Fruit fly (Drosophila melanogaster) whole organism, embryonic: ENCODE results near the gene CG3662.

Experiments
- Aef1 ChIP-seq: fragments of 200-800 bp; sonication (Bioruptor generic); IDR thresholded peaks from 3 replicates; pipeline ENCODE4 v1.3.6; 2022; ENCODE audit warnings: missing biosample characterization, missing genetic modification characterization
- Asciz ChIP-seq: fragments of 200-800 bp; sonication (Bioruptor generic); optimal IDR thresholded peaks from 2 replicates; lab custom pipeline; 2017; ENCODE audit warnings: missing biosample characterization, mild to moderate bottlenecking, missing genetic modification characterization, missing genetic modification reagents
- Atf3 ChIP-seq: fragments of 200-800 bp; sonication (Bioruptor generic); optimal IDR thresholded peaks from 3 replicates; lab custom pipeline; 2016; ENCODE audit warnings: missing biosample characterization, missing genetic modification characterization
- Awh ChIP-seq: fragments of 200-800 bp; sonication (Bioruptor generic); IDR thresholded peaks from 2 replicates; pipeline ENCODE4, ENCODE4 v1.3.6; 2022; ENCODE audit warnings: missing biosample characterization, missing genetic modification characterization
- CG10209 ChIP-seq: fragments of 200-800 bp; sonication (Bioruptor generic); optimal IDR thresholded peaks from 3 replicates; lab custom pipeline; 2017; ENCODE audit warnings: missing biosample characterization, mild to moderate bottlenecking, missing genetic modification characterization, missing genetic modification reagents
- CG10321 ChIP-seq: fragments of 200-800 bp; sonication (Bioruptor generic); IDR thresholded peaks from 2 replicates; pipeline ENCODE4 v1.3.6; 2022; ENCODE audit warnings: missing biosample characterization, missing genetic modification characterization
- CG10979 ChIP-seq: fragments of 200-800 bp; sonication (Bioruptor generic); optimal IDR thresholded peaks from 2 replicates; lab custom pipeline; 2018; ENCODE audit warnings: missing biosample characterization, mild to moderate bottlenecking, missing genetic modification characterization, moderate library complexity
- CG11085 ChIP-seq: fragments of 200-800 bp; sonication (Bioruptor generic); IDR thresholded peaks from 2 replicates; pipeline ENCODE4 v1.3.6; 2022; ENCODE audit warnings: missing biosample characterization, missing genetic modification characterization
- CG11723 ChIP-seq: fragments of 200-800 bp; sonication (Bioruptor generic); optimal IDR thresholded peaks from 2 replicates; lab custom pipeline; 2017; ENCODE audit warnings: missing biosample characterization, mild to moderate bottlenecking, missing genetic modification characterization
- CG12104 ChIP-seq: fragments of 200-800 bp; sonication (Bioruptor generic); optimal IDR thresholded peaks from 3 replicates; lab custom pipeline; 2016; ENCODE audit warnings: missing biosample characterization, missing genetic modification characterization
- CG14710 ChIP-seq: fragments of 200-800 bp; sonication (Bioruptor generic); optimal IDR thresholded peaks from 3 replicates; lab custom pipeline; 2019; ENCODE audit warnings: missing biosample characterization, mild to moderate bottlenecking, missing genetic modification characterization, moderate library complexity
- CG14860 ChIP-seq: fragments of 200-800 bp; sonication (Bioruptor generic); IDR thresholded peaks from 3 replicates; pipeline ENCODE4 v1.3.6; 2022; ENCODE audit warnings: missing biosample characterization, missing genetic modification characterization; ENCODE audit not compliant: partially characterized antibody
- CG2678 ChIP-seq: fragments of 200-800 bp; sonication (Bioruptor generic); optimal IDR thresholded peaks from 3 replicates; lab custom pipeline; 2019; ENCODE audit warnings: missing biosample characterization, mild to moderate bottlenecking, missing genetic modification characterization, moderate library complexity
- CG30403 ChIP-seq: fragments of 200-800 bp; sonication (Bioruptor generic); optimal IDR thresholded peaks from 3 replicates; lab custom pipeline; 2016; ENCODE audit warnings: missing biosample characterization, missing genetic modification characterization
- CG3163 ChIP-seq: fragments of 200-800 bp; sonication (Bioruptor generic); optimal IDR thresholded peaks from 3 replicates; lab custom pipeline; 2016; ENCODE audit warnings: missing biosample characterization, missing genetic modification characterization
- CG34224 ChIP-seq: fragments of 200-800 bp; sonication (Bioruptor generic); IDR thresholded peaks from 3 replicates; pipeline ENCODE4 v1.3.6; 2022; ENCODE audit warnings: missing biosample characterization, missing genetic modification characterization; ENCODE audit not compliant: partially characterized antibody
- CG3726 ChIP-seq: fragments of 200-800 bp; sonication (Bioruptor generic); IDR thresholded peaks from 3 replicates; pipeline ENCODE4, ENCODE4 v1.3.6; 2022; ENCODE audit warnings: missing biosample characterization, missing genetic modification characterization
- CG3995 ChIP-seq: fragments of 200-800 bp; sonication (Bioruptor generic); optimal IDR thresholded peaks from 3 replicates; lab custom pipeline; 2016; ENCODE audit warnings: missing biosample characterization, missing genetic modification characterization
- CG4730 ChIP-seq: fragments of 200-800 bp; sonication (Bioruptor generic); IDR thresholded peaks from 2 replicates; pipeline ENCODE4 v1.3.6; 2022; ENCODE audit warnings: missing biosample characterization, missing genetic modification characterization
- CG6813 ChIP-seq: fragments of 200-800 bp; sonication (Bioruptor generic); optimal IDR thresholded peaks from 2 replicates; lab custom pipeline; 2017; ENCODE audit warnings: missing biosample characterization, missing genetic modification characterization, mild to moderate bottlenecking, moderate library complexity, missing genetic modification reagents
- CG7987 ChIP-seq: fragments of 200-800 bp; sonication (Bioruptor generic); optimal IDR thresholded peaks from 2 replicates; lab custom pipeline; 2018; ENCODE audit warnings: missing biosample characterization, mild to moderate bottlenecking, missing genetic modification characterization, moderate library complexity
- CG8359 ChIP-seq: fragments of 200-800 bp; sonication (Bioruptor generic); optimal IDR thresholded peaks from 2 replicates; lab custom pipeline; 2017; ENCODE audit warnings: missing biosample characterization, mild to moderate bottlenecking, missing genetic modification characterization, borderline replicate concordance
- CTCF ChIP-seq: fragments of 200-800 bp; sonication (Bioruptor generic); optimal IDR thresholded peaks from 2 replicates; lab custom pipeline; 2017; ENCODE audit warnings: missing biosample characterization, mild to moderate bottlenecking, missing genetic modification characterization, moderate library complexity
- E2f1 ChIP-seq: fragments of 200-800 bp; sonication (Bioruptor generic); IDR thresholded peaks from 2 replicates; pipeline ENCODE4 v1.3.6; 2022; ENCODE audit warnings: missing biosample characterization, missing genetic modification characterization
- E2f2 ChIP-seq: fragments of 200-800 bp; sonication (Bioruptor generic); IDR thresholded peaks from 2 replicates; pipeline ENCODE4 v1.3.6; 2022; ENCODE audit warnings: missing biosample characterization, missing genetic modification characterization
- H15 ChIP-seq: fragments of 200-800 bp; sonication (Bioruptor generic); IDR thresholded peaks from 3 replicates; pipeline ENCODE4 v1.3.6; 2022; ENCODE audit warnings: missing biosample characterization, missing genetic modification characterization
- Jarid2 ChIP-seq: fragments of 200-800 bp; sonication (Bioruptor generic); optimal IDR thresholded peaks from 3 replicates; lab custom pipeline; 2017; ENCODE audit warnings: mild to moderate bottlenecking, missing biosample characterization, missing genetic modification reagents, missing genetic modification characterization
- Nf-YA ChIP-seq: fragments of 200-800 bp; sonication (Bioruptor generic); IDR thresholded peaks from 2 replicates; pipeline ENCODE4 v1.3.6; 2022; ENCODE audit warnings: missing biosample characterization, missing genetic modification characterization
- Poxn ChIP-seq: fragments of 200-800 bp; sonication (Bioruptor generic); IDR thresholded peaks from 2 replicates; pipeline ENCODE4 v1.3.6; 2022; ENCODE audit warnings: missing biosample characterization, missing genetic modification characterization
- Sox102F ChIP-seq: fragments of 200-800 bp; sonication (Bioruptor generic); optimal IDR thresholded peaks from 2 replicates; lab custom pipeline; 2018; ENCODE audit warnings: missing biosample characterization, mild to moderate bottlenecking, missing genetic modification characterization, moderate library complexity
- Spps ChIP-seq: fragments of 200-800 bp; sonication (Bioruptor generic); optimal IDR thresholded peaks from 2 replicates; lab custom pipeline; 2018; ENCODE audit warnings: missing biosample characterization, mild to moderate bottlenecking, missing genetic modification characterization
- Trl ChIP-seq, 3 experiments: fragments of >200 bp in 2 of 3; fragments of 200-800 bp in 1 of 3; sonication (Bioruptor generic) in 1 of 3; optimal IDR thresholded peaks; 2 replicates in 1 of 3; 3 replicates in 2 of 3; lab custom pipeline; 2016 to 2017; ENCODE audit warnings: missing biosample characterization in 1 of 3, missing genetic modification characterization in 1 of 3
- Xrp1 ChIP-seq: fragments of 200-800 bp; sonication (Bioruptor generic); IDR thresholded peaks from 2 replicates; pipeline ENCODE4 v1.3.6; 2022; ENCODE audit warnings: missing biosample characterization, missing genetic modification characterization
- az2 ChIP-seq: fragments of 200-800 bp; sonication (Bioruptor generic); optimal IDR thresholded peaks from 3 replicates; lab custom pipeline; 2016; ENCODE audit warnings: missing biosample characterization, missing genetic modification characterization
- esg ChIP-seq: fragments of 200-800 bp; sonication (Bioruptor generic); conservative IDR thresholded peaks from 2 replicates; pipeline ENCODE4 v1.3.6; 2022; ENCODE audit warnings: missing biosample characterization, missing genetic modification characterization
- fd96Cb ChIP-seq: fragments of 200-800 bp; sonication (Bioruptor generic); optimal IDR thresholded peaks from 2 replicates; lab custom pipeline; 2018; ENCODE audit warnings: missing biosample characterization, mild to moderate bottlenecking, missing genetic modification characterization, moderate library complexity
- ham ChIP-seq: fragments of 200-800 bp; sonication (Bioruptor generic); IDR thresholded peaks from 2 replicates; pipeline ENCODE4 v1.3.6; 2022; ENCODE audit warnings: missing biosample characterization, missing genetic modification characterization
- jumu ChIP-seq: fragments of 200-800 bp; sonication (Bioruptor generic); optimal IDR thresholded peaks from 3 replicates; lab custom pipeline; 2016; ENCODE audit warnings: missing biosample characterization, missing genetic modification characterization
- kay ChIP-seq: fragments of 200-800 bp; sonication (Bioruptor generic); optimal IDR thresholded peaks from 2 replicates; lab custom pipeline; 2016; ENCODE audit warnings: missing biosample characterization, missing genetic modification characterization
- onecut ChIP-seq: fragments of 200-800 bp; sonication (Bioruptor generic); IDR thresholded peaks from 2 replicates; pipeline ENCODE4 v1.3.6; 2022; ENCODE audit warnings: missing biosample characterization, missing genetic modification characterization
- org-1 ChIP-seq: fragments of 200-800 bp; sonication (Bioruptor generic); optimal IDR thresholded peaks from 2 replicates; lab custom pipeline; 2017; ENCODE audit warnings: missing biosample characterization, missing genetic modification characterization
- pan ChIP-seq, 4 experiments: fragments of >200 bp in 3 of 4; fragments of 200-800 bp in 1 of 4; sonication (Bioruptor generic) in 1 of 4; optimal IDR thresholded peaks in 3 of 4; IDR thresholded peaks in 1 of 4; 2 replicates each; pipeline versions ENCODE4 v1.3.6 to Lab custom; 2017 to 2022; ENCODE audit warnings: missing biosample characterization in 2 of 4, missing genetic modification characterization in 2 of 4, mixed read lengths in 1 of 4
- pb ChIP-seq: fragments of 200-800 bp; sonication (Bioruptor generic); optimal IDR thresholded peaks from 3 replicates; lab custom pipeline; 2016; ENCODE audit warnings: missing biosample characterization, missing genetic modification characterization
- sima ChIP-seq: fragments of 200-800 bp; sonication (Bioruptor generic); optimal IDR thresholded peaks from 2 replicates; lab custom pipeline; 2016; ENCODE audit warnings: missing biosample characterization, missing genetic modification characterization
- stc ChIP-seq: fragments of 200-800 bp; sonication (Bioruptor generic); IDR thresholded peaks from 2 replicates; pipeline ENCODE4 v1.3.6; 2022; ENCODE audit warnings: missing biosample characterization, missing genetic modification characterization
- twi ChIP-seq: fragments of 200-800 bp; optimal IDR thresholded peaks from 2 replicates; lab custom pipeline; 2019; ENCODE audit warnings: missing biosample characterization, mild to moderate bottlenecking, missing genetic modification characterization, moderate library complexity
- wdn ChIP-seq: fragments of 200-800 bp; sonication (Bioruptor generic); IDR thresholded peaks from 2 replicates; pipeline ENCODE4 v1.3.6; 2022; ENCODE audit warnings: missing biosample characterization, missing genetic modification characterization
- wek ChIP-seq: fragments of 200-800 bp; sonication (Bioruptor generic); optimal IDR thresholded peaks from 3 replicates; lab custom pipeline; 2018; ENCODE audit warnings: missing biosample characterization, mild to moderate bottlenecking, missing genetic modification characterization, moderate library complexity
- yki ChIP-seq: fragments of >200 bp; optimal IDR thresholded peaks from 3 replicates; lab custom pipeline; 2018

Gene CG3662

DNA sequence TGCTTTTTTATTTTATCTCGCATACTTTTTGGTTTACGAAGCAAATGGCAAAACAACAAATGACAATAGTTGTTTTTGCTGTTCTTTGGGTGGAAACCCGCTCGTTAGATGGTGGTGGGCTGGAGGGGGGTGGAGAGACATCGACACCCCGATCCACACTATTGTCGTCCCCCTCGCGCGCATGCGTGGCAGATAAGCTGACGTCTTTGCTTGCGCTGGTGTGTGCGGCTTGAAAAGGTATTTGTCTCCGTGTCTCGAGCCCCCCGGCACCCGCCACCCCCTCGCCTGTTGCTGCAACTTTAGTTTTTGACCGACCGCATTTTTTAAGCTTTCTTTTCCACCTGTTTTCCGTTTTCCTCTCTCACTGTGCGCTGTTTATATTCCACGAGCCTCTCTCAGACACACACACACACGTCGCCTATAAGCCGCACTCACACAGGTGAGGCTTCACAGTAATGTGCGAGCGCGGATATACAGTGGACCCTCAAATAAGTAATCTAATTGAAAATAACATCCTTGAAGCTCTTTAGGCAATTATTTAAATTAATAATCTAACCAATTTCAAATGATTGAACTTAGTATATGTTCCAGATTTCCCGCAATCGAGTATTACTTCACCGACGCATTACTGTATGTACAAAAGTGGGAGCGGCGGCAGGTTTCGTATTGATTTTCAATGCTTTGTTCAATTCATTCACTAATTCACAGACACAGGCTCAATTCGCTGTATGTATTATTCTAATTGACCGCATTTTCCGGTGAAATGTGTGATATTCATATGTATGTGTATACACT, 46.1 kb downstream of the CG3662 start (continued):
- peak; percentile 94 for TF ChIP-seq Aef1 (GFP tag; lab: Robert Waterston, UW)
- TF ChIP-seq CG30403 (GFP tag; lab: Kevin White, UChicago) = peak; percentile 94
- TF ChIP-seq sima (GFP tag; lab: Kevin White, UChicago) = peak; percentile 75
- peak; percentile 75 for TF ChIP-seq Spps (tag; lab: Kevin White, UChicago)
- TF ChIP-seq Sox102F (GFP tag; lab: Kevin White, UChicago) = peak; percentile 94
- TF ChIP-seq Jarid2 (GFP tag; lab: Kevin White, UChicago) = peak; percentile 34
- TF ChIP-seq CG10321 = peak; percentile 95
- TF ChIP-seq E2f2 (GFP tag; lab: Robert Waterston, UW) = peak; percentile 75
- TF ChIP-seq CG10979 = peak; percentile 86
- TF ChIP-seq az2 = peak; percentile 92
- peak; percentile 92 for TF ChIP-seq esg (GFP tag; lab: Robert Waterston, UW)
- TF ChIP-seq kay = peak; percentile 84
- TF ChIP-seq Asciz = peak; percentile 79
- TF ChIP-seq jumu (GFP tag; lab: Kevin White, UChicago) = peak; percentile 90
- peak; percentile 88 for TF ChIP-seq Nf-YA (GFP tag; lab: Robert Waterston, UW)
- peak; percentile 54 for TF ChIP-seq pb (GFP tag; lab: Kevin White, UChicago)
- TF ChIP-seq wdn = peak; percentile 91
- peak; percentile 76; the same call in 1 of the 2 replicates for TF ChIP-seq ham (GFP tag; lab: Robert Waterston, UW)
- TF ChIP-seq yki (lab: Kevin White, UChicago) = no peak
- TF ChIP-seq CG11085 (GFP tag; lab: Robert Waterston, UW) = peak; percentile 89
- TF ChIP-seq CTCF (GFP tag; lab: Kevin White, UChicago) = peak; percentile 29
- TF ChIP-seq wek (GFP tag; lab: Kevin White, UChicago) = peak; percentile 82
- peak; percentile 73 for TF ChIP-seq CG3163 (GFP tag; lab: Kevin White, UChicago)
- TF ChIP-seq CG3995 (GFP tag; lab: Kevin White, UChicago) = peak; percentile 37
- peak; percentile 52 for TF ChIP-seq CG8359 (GFP tag; lab: Kevin White, UChicago)
- TF ChIP-seq pan (optimal IDR thresholded peaks at IDR 0.05; lab: Kevin White, UChicago) = no peak
- peak in 1 of 2 experiments; percentile 97 for TF ChIP-seq pan (GFP tag; optimal IDR thresholded peaks at IDR 0.05 in 1 of 2, IDR thresholded peaks at IDR 0.05 in 1 of 2)
- peak; percentile 87 for TF ChIP-seq CG12104 (GFP tag; lab: Kevin White, UChicago)
- peak; percentile 95 for TF ChIP-seq H15
- peak; percentile 88 for TF ChIP-seq CG3726 (GFP tag; lab: Robert Waterston, UW)
- peak; percentile 92 for TF ChIP-seq fd96Cb (tag; lab: Kevin White, UChicago)
- peak; percentile 83 for TF ChIP-seq CG14710 (tag; lab: Kevin White, UChicago)
- peak; percentile 93 for TF ChIP-seq CG4730 (GFP tag; lab: Robert Waterston, UW)
- peak; percentile 84 for TF ChIP-seq CG7987 (GFP tag; lab: Kevin White, UChicago)
- no peak for TF ChIP-seq CG14860
- TF ChIP-seq stc = peak; percentile 92
- TF ChIP-seq Poxn (GFP tag; lab: Robert Waterston, UW) = peak; percentile 80
- peak; percentile 95 for TF ChIP-seq Awh (GFP tag; lab: Robert Waterston, UW)
- TF ChIP-seq CG34224 (GFP tag; lab: Robert Waterston, UW) = no peak
- TF ChIP-seq org-1 (GFP tag; lab: Kevin White, UChicago) = peak; percentile 89
- peak; percentile 96 for TF ChIP-seq E2f1 (GFP tag; lab: Robert Waterston, UW)
- peak; percentile 83 for TF ChIP-seq twi (tag; lab: Kevin White, UChicago)
- TF ChIP-seq CG2678 (tag; lab: Kevin White, UChicago) = peak; percentile 96
- peak; percentile 41 for TF ChIP-seq Trl (optimal IDR thresholded peaks at IDR 0.05; lab: Kevin White, UChicago)
- peak; percentile 91 for TF ChIP-seq Trl (GFP tag; optimal IDR thresholded peaks at IDR 0.05; lab: Kevin White, UChicago)
- TF ChIP-seq Xrp1 (GFP tag; lab: Robert Waterston, UW) = peak; percentile 95
- peak; percentile 80 for TF ChIP-seq CG11723 (GFP tag; lab: Kevin White, UChicago)
- peak; percentile 72 for TF ChIP-seq Atf3 (GFP tag; lab: Kevin White, UChicago)
- TF ChIP-seq onecut = peak; percentile 94
- TF ChIP-seq CG6813 (GFP tag; lab: Kevin White, UChicago) = peak; percentile 91
- peak; percentile 91 for TF ChIP-seq CG10209 (GFP tag; lab: Kevin White, UChicago)
